Fruit fly (Drosophila melanogaster): ENCODE measurements around the gene lds.

lds gene

DNA sequence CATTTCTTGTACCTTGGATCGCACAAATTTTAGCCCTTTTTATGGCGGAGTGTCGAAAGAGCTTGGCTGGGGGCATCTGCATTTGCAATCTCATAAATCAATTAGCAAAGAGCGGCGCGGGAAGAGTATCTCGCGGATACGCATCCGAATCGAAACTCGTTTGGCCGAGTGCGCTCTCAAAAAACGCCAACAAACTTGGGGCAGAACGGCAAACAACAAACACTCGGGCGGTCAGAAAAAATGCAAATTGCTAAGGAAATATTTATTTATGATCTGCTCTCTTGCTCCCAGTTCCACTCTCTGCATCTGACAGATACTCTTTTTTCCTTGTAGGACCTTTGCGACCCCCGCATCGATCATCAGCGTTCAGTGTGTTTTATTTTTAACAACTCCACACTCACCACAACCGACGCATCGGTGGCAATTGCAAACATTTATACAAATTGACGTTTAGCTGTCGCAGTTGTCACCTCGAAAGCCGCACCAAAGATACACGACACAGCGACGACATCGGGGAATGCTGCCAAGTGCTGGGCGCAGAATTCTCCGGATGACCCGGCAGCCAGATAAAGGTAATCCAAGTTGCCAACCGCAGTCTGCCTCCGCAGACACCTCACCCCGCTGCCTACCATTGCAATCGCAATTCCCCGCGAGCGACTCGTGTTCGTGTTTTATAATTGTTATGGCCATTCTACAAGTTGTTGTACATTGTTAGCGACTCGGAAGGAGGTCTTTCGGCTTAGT, 48.9 kb downstream of the lds start:
- no peak for TF ChIP-seq bbx (GFP tag; IDR thresholded peaks at IDR 0.05; ENCODE audit: partially characterized antibody)
- TF ChIP-seq Hsf (GFP tag; optimal IDR thresholded peaks at IDR 0.05) = no peak
- TF ChIP-seq Hr78 (GFP tag; optimal IDR thresholded peaks at IDR 0.05) = no peak
- peak in 1 of 2 experiments; percentile 7 for TF ChIP-seq Trl (optimal IDR thresholded peaks at IDR 0.05)
- no peak for TF ChIP-seq Trl (GFP tag; optimal IDR thresholded peaks at IDR 0.05)
- peak; percentile 20 for TF ChIP-seq Med (GFP tag)

DNA sequence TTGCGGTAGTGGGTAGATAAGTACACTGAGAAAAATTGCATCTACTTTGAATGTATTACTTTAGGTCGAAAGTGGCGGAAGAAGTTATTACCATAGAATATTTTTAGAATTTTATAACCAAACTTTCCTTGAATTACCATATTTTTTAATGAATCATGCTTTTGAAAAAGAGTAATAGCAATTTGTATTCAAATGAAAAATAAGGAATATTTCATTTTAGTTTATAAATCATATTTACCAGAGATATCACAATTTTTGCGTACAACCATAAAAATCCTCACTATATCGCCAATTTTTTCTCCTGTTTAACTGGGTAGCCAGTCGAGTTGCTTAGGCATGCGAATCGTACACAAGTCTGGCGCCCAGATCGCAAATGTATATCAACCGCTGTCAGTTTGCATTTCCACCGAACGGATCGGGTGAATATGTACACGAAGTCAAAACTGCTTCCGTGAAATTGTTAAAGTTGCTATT, 49.5 kb downstream of the lds start:
- peak; percentile 39 for TF ChIP-seq Ets65A (GFP tag)
- peak; percentile 1 for TF ChIP-seq gem (tag; optimal IDR thresholded peaks at IDR 0.05)
- no peak for TF ChIP-seq CG7928 (GFP tag; optimal IDR thresholded peaks at IDR 0.05)
- no peak for TF ChIP-seq CG13123 (GFP tag; optimal IDR thresholded peaks at IDR 0.05)
- peak; percentile 83 for TF ChIP-seq Drgx (GFP tag; IDR thresholded peaks at IDR 0.05)
- TF ChIP-seq bsh (GFP tag; optimal IDR thresholded peaks at IDR 0.05) = peak in 1 of 2 experiments; percentile 58
- no peak for TF ChIP-seq abd-A (tag; optimal IDR thresholded peaks at IDR 0.05)
- peak; percentile 42 for TF ChIP-seq nom (GFP tag; optimal IDR thresholded peaks at IDR 0.05)

DNA sequence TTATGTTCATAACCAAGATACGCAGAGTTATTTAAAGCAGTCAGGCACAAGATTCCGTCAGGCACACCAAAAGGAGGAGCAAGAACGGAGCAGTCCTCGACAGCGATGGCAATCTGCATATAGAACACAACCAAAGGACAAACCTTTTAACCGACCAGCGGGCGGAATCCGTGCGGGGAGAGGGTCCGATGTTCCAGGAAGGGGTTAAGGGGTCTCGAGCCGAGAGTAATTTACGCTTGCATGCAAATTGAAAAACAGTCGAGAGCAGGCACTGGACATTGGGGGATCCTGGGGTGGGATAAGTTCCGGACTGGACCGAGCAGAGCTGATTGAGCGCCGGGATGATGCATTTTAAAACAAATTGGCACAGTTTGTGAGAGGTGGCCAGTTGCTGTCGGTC, 50.4 kb downstream of the lds start:
- TF ChIP-seq sqz (GFP tag; optimal IDR thresholded peaks at IDR 0.05) (no peak), slp2 (GFP tag; optimal IDR thresholded peaks at IDR 0.05) (no peak), Fer2 (tag; optimal IDR thresholded peaks at IDR 0.05) (no peak), bsh (GFP tag; optimal IDR thresholded peaks at IDR 0.05) (no peak), ttk (GFP tag; IDR thresholded peaks at IDR 0.05) (no peak), fd102C (GFP tag; optimal IDR thresholded peaks at IDR 0.05) (no peak), aop (GFP tag; IDR thresholded peaks at IDR 0.05) (no peak), Hand (GFP tag; optimal IDR thresholded peaks at IDR 0.05) (no peak)

DNA sequence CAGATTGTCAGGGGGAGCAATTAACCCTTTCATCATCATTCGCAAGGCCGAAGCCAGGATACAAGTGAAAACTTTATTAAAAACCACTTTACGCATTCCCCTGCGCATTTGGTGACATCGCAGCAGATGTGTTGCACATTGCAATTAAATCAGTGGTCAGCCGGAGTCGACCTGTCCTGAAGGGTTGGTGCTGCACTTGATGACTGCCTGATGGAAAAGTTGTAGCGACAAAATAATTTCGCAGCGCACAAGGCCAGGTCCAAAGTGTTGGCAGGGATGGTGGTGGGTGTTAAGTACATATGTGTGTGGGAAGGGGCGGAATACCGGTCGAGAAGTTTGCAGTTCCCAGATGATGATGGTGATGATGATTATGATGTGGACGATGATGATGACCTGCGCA, 51.9 kb downstream of the lds start:
- TF ChIP-seq nerfin-1 (tag; optimal IDR thresholded peaks at IDR 0.05) (peak; percentile 78), CG2889 (GFP tag; IDR thresholded peaks at IDR 0.05) (no peak), CG2199 (GFP tag; IDR thresholded peaks at IDR 0.05) (0 out of 3 replicates have a peak, but pooled peaks have one; percentile 52), tap (tag; optimal IDR thresholded peaks at IDR 0.05) (peak; percentile 33)

DNA sequence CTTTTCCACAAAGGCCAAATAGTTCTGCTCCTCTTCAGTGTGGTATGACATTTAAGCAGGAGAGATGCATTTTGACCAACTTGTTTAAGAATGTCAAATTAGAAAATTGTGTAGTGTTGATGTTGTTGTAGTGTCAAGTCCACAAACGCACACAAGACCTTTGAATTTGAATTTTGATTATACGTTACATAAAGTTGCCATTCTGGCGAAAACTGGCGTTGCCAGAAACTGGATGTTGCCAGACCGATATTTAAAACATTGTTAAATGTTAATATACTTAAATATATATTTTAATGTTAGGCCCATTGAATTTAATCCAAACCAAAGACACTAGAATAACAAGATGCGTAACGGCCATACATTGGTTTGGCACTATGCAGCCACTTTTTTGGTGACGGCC, 52.8 kb downstream of the lds start:
- TF ChIP-seq CG32532 (GFP tag; IDR thresholded peaks at IDR 0.05) = peak; percentile 42; the same call in 1 of the 2 replicates
- no peak for TF ChIP-seq maf-S (GFP tag; optimal IDR thresholded peaks at IDR 0.05)
- TF ChIP-seq CG16813 (GFP tag; IDR thresholded peaks at IDR 0.05; ENCODE audit: partially characterized antibody) = no peak
- no peak for TF ChIP-seq CG9215 (GFP tag; IDR thresholded peaks at IDR 0.05)
- peak; percentile 47; the same call in 1 of the 2 replicates for TF ChIP-seq Scr (GFP tag; IDR thresholded peaks at IDR 0.05; ENCODE audit: partially characterized antibody)
- no peak for TF ChIP-seq psq (GFP tag; optimal IDR thresholded peaks at IDR 0.05)
- peak; percentile 30; the same call in 1 of the 2 replicates for TF ChIP-seq Ada2b (GFP tag; IDR thresholded peaks at IDR 0.05)
- peak; percentile 7 for TF ChIP-seq Lhr (GFP tag; optimal IDR thresholded peaks at IDR 0.05)
- TF ChIP-seq Taf1 (GFP tag; IDR thresholded peaks at IDR 0.05) = no peak
- TF ChIP-seq CG14710 (tag; optimal IDR thresholded peaks at IDR 0.05) = peak; percentile 19
- TF ChIP-seq Doc3 (GFP tag; IDR thresholded peaks at IDR 0.05; ENCODE audit: partially characterized antibody) = no peak
- TF ChIP-seq crp (GFP tag; optimal IDR thresholded peaks at IDR 0.05) = no peak
- no peak for TF ChIP-seq CG11456 (GFP tag; IDR thresholded peaks at IDR 0.05)
- TF ChIP-seq CG7745 (tag; optimal IDR thresholded peaks at IDR 0.05) = no peak
- peak; percentile 18; the same call in 1 of the 2 replicates for TF ChIP-seq MBD-R2 (GFP tag; IDR thresholded peaks at IDR 0.05)
- no peak for TF ChIP-seq zf30C (GFP tag; optimal IDR thresholded peaks at IDR 0.05)
- no peak for TF ChIP-seq Mad (GFP tag; optimal IDR thresholded peaks at IDR 0.05)
- peak; percentile 18 for TF ChIP-seq trem (tag; optimal IDR thresholded peaks at IDR 0.05)

All from whole organism, embryonic.